Worm (Caenorhabditis elegans): Measurements from ENCODE around the gene F53A3.1.

The F53A3.1 gene

DNA sequence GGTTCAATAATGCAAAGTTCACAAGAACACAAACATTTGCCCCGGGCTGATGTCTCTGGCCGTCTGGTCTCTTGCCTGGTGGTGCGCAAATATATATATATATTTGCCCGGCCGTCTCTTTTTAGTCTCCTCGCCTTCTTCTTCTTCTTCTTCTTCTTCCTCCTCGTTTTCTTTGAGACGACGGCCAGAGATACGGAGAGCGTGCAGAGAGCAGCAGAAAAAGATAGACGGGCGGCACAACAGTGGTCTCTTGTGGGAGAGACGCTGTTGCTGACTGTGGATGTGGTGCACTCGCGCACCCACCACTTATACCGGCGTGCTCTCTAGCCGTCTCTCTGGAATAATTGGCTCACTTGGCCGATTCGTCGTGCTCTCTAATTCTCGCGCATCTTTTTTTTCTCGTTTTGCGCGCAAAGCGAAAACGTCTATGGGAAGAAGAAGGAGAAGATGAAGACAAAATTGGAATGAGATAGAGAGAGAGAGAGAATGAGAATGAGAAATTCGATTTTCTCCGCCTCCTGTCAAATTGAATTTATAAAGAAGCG lies 22.2 kb downstream of the F53A3.1 start (continued):
- TF ChIP-seq efl-1 (optimal IDR thresholded peaks at IDR 0.05) (peak; percentile 82 to 86), efl-1 (GFP tag; optimal IDR thresholded peaks at IDR 0.05 in 1 of 2) (peak; percentile 57 to 97), alr-1 (tag; optimal IDR thresholded peaks at IDR 0.05; ENCODE audit: borderline replicate concordance) (no peak), ceh-63 (GFP tag; optimal IDR thresholded peaks at IDR 0.05) (peak; percentile 84), fkh-4 (tag; optimal IDR thresholded peaks at IDR 0.05; ENCODE audit: borderline replicate concordance) (peak; percentile 86), nhr-71 (tag; optimal IDR thresholded peaks at IDR 0.05) (peak; percentile 100), lsy-2 (tag; optimal IDR thresholded peaks at IDR 0.05) (peak; percentile 86 to 90)

DNA sequence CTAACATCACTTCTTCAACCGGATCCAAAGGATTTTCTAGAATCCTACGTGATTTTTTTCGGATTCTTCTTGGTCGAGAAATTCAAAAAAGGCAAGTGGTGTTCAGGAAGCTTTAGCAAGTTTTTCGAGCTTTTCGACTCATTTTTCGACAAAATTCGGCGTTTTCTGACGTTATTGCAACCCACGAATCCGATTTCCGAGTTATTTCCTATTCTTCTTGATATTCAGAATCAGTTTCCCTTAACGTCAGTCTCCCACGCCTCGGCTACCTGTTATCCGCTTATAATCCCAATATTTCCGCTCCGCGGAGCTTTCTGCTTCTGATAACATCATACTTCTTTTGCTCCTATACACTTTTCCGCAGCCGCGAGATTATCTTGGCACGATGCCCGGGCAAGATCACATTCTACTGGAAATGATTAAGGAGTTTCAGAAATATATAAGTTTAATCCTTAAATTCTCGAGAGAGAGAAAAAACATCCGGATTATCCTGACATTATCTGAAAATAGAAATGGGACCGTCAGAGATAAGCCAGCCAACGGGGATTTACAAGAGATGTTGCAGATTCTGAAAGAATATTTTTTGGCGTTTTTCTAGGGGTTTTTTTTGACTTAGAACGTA lies 25.0 kb downstream of the F53A3.1 start:
- TF ChIP-seq dsc-1 (tag; optimal IDR thresholded peaks at IDR 0.05) (peak; percentile 71), egl-13 (tag; optimal IDR thresholded peaks at IDR 0.05) (peak; percentile 57), nhr-85 (tag) (no peak), fkh-8 (tag; optimal IDR thresholded peaks at IDR 0.05) (peak; percentile 78), aha-1 (tag; optimal IDR thresholded peaks at IDR 0.05) (no peak), sox-4 (tag; optimal IDR thresholded peaks at IDR 0.05) (peak; percentile 49)

DNA sequence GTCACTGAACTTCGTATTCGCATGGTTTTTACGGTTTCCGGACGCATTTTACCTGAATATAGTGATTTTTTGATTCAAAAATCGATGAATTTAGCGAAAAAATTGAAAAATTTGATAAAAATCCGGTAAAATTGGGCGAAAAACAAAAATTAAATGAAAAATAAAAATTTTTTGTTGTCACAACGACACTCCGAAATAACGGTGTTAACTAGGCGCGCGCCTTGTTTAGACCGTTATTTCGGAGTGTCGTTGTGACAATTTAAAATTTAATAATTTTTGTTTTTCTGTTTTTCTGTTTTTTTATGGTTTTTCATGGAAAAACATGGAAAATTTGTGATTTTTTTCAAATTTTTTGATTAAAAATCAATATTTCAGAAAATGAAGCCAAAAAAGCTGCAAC lies 37.8 kb downstream of the F53A3.1 start, which contains the start of the genes B0524.6 and pqn-41:
Gene B0524.6 (minus strand): TSS at position 52 of the 400 bp plus-strand sequence.
Gene pqn-41 (plus strand): TSS at position 370 of the 400 bp plus-strand sequence.
- TF ChIP-seq F16B12.6 (tag; optimal IDR thresholded peaks at IDR 0.05) (peak; percentile 55), vab-15 (tag; optimal IDR thresholded peaks at IDR 0.05) (no peak), efl-1 (optimal IDR thresholded peaks at IDR 0.05) (peak; percentile 53 to 68), efl-1 (GFP tag; optimal IDR thresholded peaks at IDR 0.05 in 1 of 2) (peak; percentile 79 to 94), ceh-90 (tag; optimal IDR thresholded peaks at IDR 0.05) (no peak), blmp-1 (tag; optimal IDR thresholded peaks at IDR 0.05) (peak; percentile 63), grh-1 (GFP tag; IDR thresholded peaks at IDR 0.05) (no peak), nhr-11 (tag; optimal IDR thresholded peaks at IDR 0.05) (no peak), nhr-85 (tag) (peak; percentile 80), nhr-20 (tag; optimal IDR thresholded peaks at IDR 0.05) (no peak), egl-13 (tag; optimal IDR thresholded peaks at IDR 0.05) (no peak), mdl-1 (tag; optimal IDR thresholded peaks at IDR 0.05) (peak in 1 of 2 experiments; percentile 5), tbx-2 (tag; optimal IDR thresholded peaks at IDR 0.05) (peak; percentile 51), unc-130 (tag; optimal IDR thresholded peaks at IDR 0.05) (peak; percentile 75), isw-1 (GFP tag; IDR thresholded peaks at IDR 0.05) (peak; percentile 54), nhr-19 (GFP tag; conservative IDR thresholded peaks at IDR 0.05) (peak; percentile 55), mep-1 (tag; optimal IDR thresholded peaks at IDR 0.05) (peak; percentile 84), lin-39 (tag; optimal IDR thresholded peaks at IDR 0.05) (peak; percentile 4), efl-3 (GFP tag; optimal IDR thresholded peaks at IDR 0.05) (no peak), xbp-1 (tag; optimal IDR thresholded peaks at IDR 0.05) (peak; percentile 57), snpc-4 (tag; optimal IDR thresholded peaks at IDR 0.05) (peak; percentile 46), ama-1 (optimal IDR thresholded peaks at IDR 0.05) (no peak), dpl-1 (GFP tag; optimal IDR thresholded peaks at IDR 0.05) (peak; percentile 65 to 81 (median 69)), irx-1 (tag; optimal IDR thresholded peaks at IDR 0.05) (no peak), lsy-2 (tag; optimal IDR thresholded peaks at IDR 0.05) (peak; percentile 83 to 87), fkh-8 (tag; optimal IDR thresholded peaks at IDR 0.05) (peak; percentile 58), unc-86 (tag; optimal IDR thresholded peaks at IDR 0.05) (peak; percentile 58), ceh-63 (GFP tag; optimal IDR thresholded peaks at IDR 0.05) (no peak), lin-15B (tag; optimal IDR thresholded peaks at IDR 0.05) (peak; percentile 63), snu-23 (GFP tag; optimal IDR thresholded peaks at IDR 0.05) (no peak), skn-1 (tag; optimal IDR thresholded peaks at IDR 0.05) (peak; percentile 86), mab-9 (GFP tag; IDR thresholded peaks at IDR 0.05) (no peak), C16A3.4 (tag; optimal IDR thresholded peaks at IDR 0.05) (peak; percentile 25), ceh-82 (tag; optimal IDR thresholded peaks at IDR 0.05) (peak; percentile 68 to 80 (median 72)), mef-2 (tag; optimal IDR thresholded peaks at IDR 0.05) (no peak), lin-13 (GFP tag; optimal IDR thresholded peaks at IDR 0.05) (peak; percentile 64), zag-1 (tag; optimal IDR thresholded peaks at IDR 0.05) (no peak), ztf-11 (tag; optimal IDR thresholded peaks at IDR 0.05) (peak in 1 of 2 experiments; percentile 5), ceh-8 (GFP tag; optimal IDR thresholded peaks at IDR 0.05) (peak; percentile 25), lin-35 (GFP tag; optimal IDR thresholded peaks at IDR 0.05) (peak; percentile 71 to 76)
